Worm (Caenorhabditis elegans): ENCODE results near the gene T05A8.2.
"Not testable (repeated sequence)": the region's sequence is repeated elsewhere in the genome, so short reads cannot be mapped to it uniquely, and the experiment has no call there.

Gene T05A8.2

DNA sequence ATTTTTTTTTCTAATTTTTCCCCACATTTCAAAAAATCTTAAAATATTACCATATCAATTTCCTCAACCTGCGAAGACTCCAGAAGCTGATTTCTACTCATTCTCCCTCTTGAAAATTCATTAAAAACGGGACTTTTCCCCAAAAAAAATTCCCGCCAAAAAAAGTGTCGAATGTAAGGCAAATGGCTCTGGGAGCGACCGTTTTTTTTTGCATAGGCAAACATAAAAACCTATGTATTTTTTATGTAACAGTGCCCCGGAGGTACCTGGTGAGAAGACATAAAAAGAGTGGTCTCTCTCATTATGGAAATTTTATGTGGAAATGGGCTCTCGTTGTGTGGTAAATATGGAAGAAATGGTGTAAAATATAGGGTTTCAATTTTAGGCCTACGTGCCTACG lies 26.6 kb downstream of the T05A8.2 start, which contains the start of gene ceh-87:
ceh-87 (minus strand) TSS at position 101 of the 400 bp plus-strand sequence.
- no peak for TF ChIP-seq ceh-43 (GFP tag; optimal IDR thresholded peaks at IDR 0.05)
- no peak for TF ChIP-seq elt-3 (tag; optimal IDR thresholded peaks at IDR 0.05)
- no peak for TF ChIP-seq ceh-39 (tag; optimal IDR thresholded peaks at IDR 0.05)
- no peak for TF ChIP-seq pha-4 (tag; optimal IDR thresholded peaks at IDR 0.05)
- TF ChIP-seq nhr-76 (tag; optimal IDR thresholded peaks at IDR 0.05): no peak

DNA sequence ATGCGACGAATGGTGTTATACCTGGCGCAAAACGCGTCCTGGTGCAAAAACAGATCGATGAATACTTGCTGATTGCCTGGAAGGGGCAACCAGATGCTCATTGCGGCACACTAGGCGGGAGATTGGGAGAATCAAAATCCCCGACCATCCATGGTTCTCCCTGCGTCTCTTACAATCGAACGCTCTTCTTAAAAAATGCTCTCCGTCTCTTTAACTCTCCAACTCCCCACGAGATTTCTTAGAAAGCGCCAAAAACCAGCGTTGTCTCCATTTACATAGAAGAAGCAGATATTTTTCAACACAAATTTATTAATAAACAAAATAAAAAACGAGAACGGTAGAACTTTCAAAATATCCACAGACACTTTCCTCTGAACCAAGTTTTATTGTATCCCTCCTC lies 29.7 kb downstream of the T05A8.2 start, which contains the start of gene F34D6.1:
F34D6.1 (minus strand) TSS at position 101 of the 400 bp plus-strand sequence.
- TF ChIP-seq flh-1 (GFP tag; optimal IDR thresholded peaks at IDR 0.05): no peak
- TF ChIP-seq lsy-2 (tag; optimal IDR thresholded peaks at IDR 0.05): no peak
- no peak for TF ChIP-seq ceh-83 (GFP tag; optimal IDR thresholded peaks at IDR 0.05)
- TF ChIP-seq mep-1 (tag; optimal IDR thresholded peaks at IDR 0.05): no peak

DNA sequence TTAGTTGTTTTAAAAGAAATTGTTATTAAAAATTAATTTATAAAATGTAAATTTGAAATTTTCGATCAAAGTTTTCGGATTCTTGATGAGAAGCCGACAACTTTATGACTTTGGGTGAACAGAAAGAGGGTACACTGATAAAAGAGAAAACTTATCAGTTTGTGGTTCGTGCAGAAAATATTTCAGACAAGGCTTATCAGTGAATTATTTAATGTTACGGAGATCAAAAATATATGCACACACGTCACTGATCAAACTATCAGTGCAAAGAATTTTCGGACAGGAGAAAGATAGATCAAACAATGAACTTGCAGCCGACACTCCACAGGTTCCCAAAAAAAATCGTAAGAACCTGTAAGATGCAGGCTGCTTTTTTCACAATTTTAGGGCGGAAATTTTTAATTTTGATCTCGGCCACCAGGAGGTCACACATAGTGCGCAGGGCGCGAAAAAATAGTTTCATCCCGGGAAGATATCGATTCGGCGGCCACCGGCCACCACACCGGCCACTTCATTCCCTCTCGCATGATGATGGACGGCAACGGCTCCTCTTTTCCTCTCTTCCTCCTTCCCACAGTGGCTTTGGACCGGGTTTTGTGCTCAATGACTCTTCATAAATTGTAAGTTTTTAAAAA lies 33.2 kb downstream of the T05A8.2 start, which contains the start of gene F22E5.17:
F22E5.17 (plus strand) TSS at position 508 of the 635 bp plus-strand sequence.
- no peak for TF ChIP-seq unc-39 (tag; optimal IDR thresholded peaks at IDR 0.05)
- no peak for TF ChIP-seq unc-62 (GFP tag; optimal IDR thresholded peaks at IDR 0.05)
- no peak for TF ChIP-seq ham-2 (GFP tag; optimal IDR thresholded peaks at IDR 0.05)
- TF ChIP-seq ceh-83 (GFP tag; optimal IDR thresholded peaks at IDR 0.05): no peak
- TF ChIP-seq drap-1 (GFP tag; optimal IDR thresholded peaks at IDR 0.05): no peak
- TF ChIP-seq sptf-1 (tag; optimal IDR thresholded peaks at IDR 0.05): no peak
- TF ChIP-seq tbx-8 (GFP tag; optimal IDR thresholded peaks at IDR 0.05): no peak
- TF ChIP-seq pha-4 (tag; optimal IDR thresholded peaks at IDR 0.05): no peak
- no peak for TF ChIP-seq sem-2 (GFP tag; optimal IDR thresholded peaks at IDR 0.05)
- no peak for TF ChIP-seq nhr-76 (tag; optimal IDR thresholded peaks at IDR 0.05)
- no peak for TF ChIP-seq ces-1 (GFP tag; optimal IDR thresholded peaks at IDR 0.05)
- TF ChIP-seq lin-13 (tag; optimal IDR thresholded peaks at IDR 0.05): no peak
- TF ChIP-seq ceh-43 (GFP tag; optimal IDR thresholded peaks at IDR 0.05): no peak
- TF ChIP-seq hlh-1 (tag; optimal IDR thresholded peaks at IDR 0.05): no peak
- TF ChIP-seq mls-2 (tag; optimal IDR thresholded peaks at IDR 0.05): no peak
- TF ChIP-seq flh-1 (GFP tag; optimal IDR thresholded peaks at IDR 0.05): no peak

ce11 chrII:2673534-2673933 lies 37.3 kb downstream of the T05A8.2 start, which contains the start of the genes F22E5.20 and F22E5.1:
Gene F22E5.20, minus strand, starts transcription at chrII:2673634.
Gene F22E5.1, plus strand, starts transcription at chrII:2673775.
- not testable (repeated sequence) for TF ChIP-seq bed-3 (GFP tag; optimal IDR thresholded peaks at IDR 0.05); mls-2 (tag; optimal IDR thresholded peaks at IDR 0.05); nhr-28 (tag; optimal IDR thresholded peaks at IDR 0.05)

ce11 chrII:2672320-2672719 lies 38.5 kb downstream of the T05A8.2 start, which contains the start of gene sri-57:
Gene sri-57, minus strand, starts transcription at chrII:2672420.
- not testable (repeated sequence) for TF ChIP-seq zip-8, ztf-11, nhr-76 (tag; optimal IDR thresholded peaks at IDR 0.05)

- no peak for TF ChIP-seq nhr-2 (tag; optimal IDR thresholded peaks at IDR 0.05)
Measured at ce11 chrII:2665606-2666005, 45.2 kb downstream of the T05A8.2 start, which contains the start of gene F22E5.22. Gene F22E5.22, plus strand, starts transcription at chrII:2665906.

- not testable (repeated sequence) for TF ChIP-seq ceh-43 (GFP tag; optimal IDR thresholded peaks at IDR 0.05); sptf-1 (tag; optimal IDR thresholded peaks at IDR 0.05); mab-5 (tag; optimal IDR thresholded peaks at IDR 0.05)
Measured at ce11 chrII:2665081-2665480, 45.7 kb downstream of the T05A8.2 start, which contains the start of gene F22E5.2. Gene F22E5.2, plus strand, starts transcription at chrII:2665381.

All from whole organism, mixed stage, embryonic.